Fruit fly (Drosophila melanogaster): ENCODE results near the gene CG12111.

Gene CG12111

dm6 chrX:8534734-8535133 lies 36.0 kb downstream of the CG12111 start (continued):
- TF ChIP-seq Fer1 (GFP tag; optimal IDR thresholded peaks at IDR 0.05) (no peak), Blimp-1 (GFP tag; optimal IDR thresholded peaks at IDR 0.05) (peak; percentile 31), CG18764 (GFP tag; optimal IDR thresholded peaks at IDR 0.05) (no peak), h (optimal IDR thresholded peaks at IDR 0.05) (no peak), lbe (GFP tag; optimal IDR thresholded peaks at IDR 0.05) (no peak), CG6175 (GFP tag; IDR thresholded peaks at IDR 0.05) (no peak), trem (tag; optimal IDR thresholded peaks at IDR 0.05) (no peak), nerfin-2 (GFP tag; IDR thresholded peaks at IDR 0.05; ENCODE audit: partially characterized antibody) (no peak), Gug (GFP tag; IDR thresholded peaks at IDR 0.05) (no peak), CTCF (GFP tag; optimal IDR thresholded peaks at IDR 0.05) (no peak), CG8478 (optimal IDR thresholded peaks at IDR 0.05) (no peak), Xrp1 (GFP tag; IDR thresholded peaks at IDR 0.05) (peak; percentile 32; the same call in 1 of the 2 replicates), maf-S (GFP tag; optimal IDR thresholded peaks at IDR 0.05) (no peak), CG18599 (GFP tag; optimal IDR thresholded peaks at IDR 0.05) (no peak), Ssrp (tag; optimal IDR thresholded peaks at IDR 0.05) (peak; percentile 12), tll (GFP tag; optimal IDR thresholded peaks at IDR 0.05) (no peak), CG2712 (tag; optimal IDR thresholded peaks at IDR 0.05) (peak; percentile 38), phol (tag; optimal IDR thresholded peaks at IDR 0.05) (peak; percentile 35), Oli (tag; optimal IDR thresholded peaks at IDR 0.05) (no peak), vfl (GFP tag; optimal IDR thresholded peaks at IDR 0.05) (no peak), CG12744 (GFP tag; optimal IDR thresholded peaks at IDR 0.05) (no peak), BEAF-32 (GFP tag; optimal IDR thresholded peaks at IDR 0.05) (no peak), Hmr (GFP tag; optimal IDR thresholded peaks at IDR 0.05) (no peak), CG5245 (GFP tag; optimal IDR thresholded peaks at IDR 0.05) (no peak), pum (GFP tag; optimal IDR thresholded peaks at IDR 0.05) (no peak), CG17829 (tag; optimal IDR thresholded peaks at IDR 0.05) (peak; percentile 0), Rfx (GFP tag; IDR thresholded peaks at IDR 0.05) (peak; percentile 20; the same call in 1 of the 2 replicates), slou (GFP tag; optimal IDR thresholded peaks at IDR 0.05) (no peak), onecut (GFP tag; IDR thresholded peaks at IDR 0.05) (no peak), toy (GFP tag; IDR thresholded peaks at IDR 0.05) (no peak), CG17359 (tag; optimal IDR thresholded peaks at IDR 0.05) (peak; percentile 30), grau (tag; optimal IDR thresholded peaks at IDR 0.05) (peak; percentile 17), CkIIα-i1 (GFP tag; IDR thresholded peaks at IDR 0.05) (no peak), usp (GFP tag; optimal IDR thresholded peaks at IDR 0.05) (no peak), luna (GFP tag; optimal IDR thresholded peaks at IDR 0.05) (no peak), Spps (tag; optimal IDR thresholded peaks at IDR 0.05) (no peak), Camta (GFP tag; optimal IDR thresholded peaks at IDR 0.05) (no peak), CG1529 (GFP tag; optimal IDR thresholded peaks at IDR 0.05) (peak; percentile 12), nau (GFP tag; optimal IDR thresholded peaks at IDR 0.05) (no peak), Ravus (GFP tag; IDR thresholded peaks at IDR 0.05) (no peak), fd96Cb (tag; optimal IDR thresholded peaks at IDR 0.05) (peak; percentile 12), CG12769 (tag; optimal IDR thresholded peaks at IDR 0.05) (no peak), Hr51 (GFP tag; optimal IDR thresholded peaks at IDR 0.05) (peak in 1 of 2 experiments; percentile 54), Hr3 (GFP tag; optimal IDR thresholded peaks at IDR 0.05) (peak; percentile 5), sisA (GFP tag; IDR thresholded peaks at IDR 0.05) (peak; percentile 13; the same call in 1 of the 2 replicates), cato (GFP tag; optimal IDR thresholded peaks at IDR 0.05; ENCODE audit: borderline replicate concordance) (no peak), CG10959 (GFP tag; IDR thresholded peaks at IDR 0.05) (no peak), gem (tag; optimal IDR thresholded peaks at IDR 0.05) (peak; percentile 64), vvl (GFP tag; IDR thresholded peaks at IDR 0.05) (peak; percentile 40; the same call in 1 of the 2 replicates), dpn (GFP tag; optimal IDR thresholded peaks at IDR 0.05) (no peak), fd3F (GFP tag; optimal IDR thresholded peaks at IDR 0.05) (no peak), Sox102F (GFP tag; optimal IDR thresholded peaks at IDR 0.05) (peak; percentile 60)

Data from whole organism, embryonic.